In the genomic region with DNA sequence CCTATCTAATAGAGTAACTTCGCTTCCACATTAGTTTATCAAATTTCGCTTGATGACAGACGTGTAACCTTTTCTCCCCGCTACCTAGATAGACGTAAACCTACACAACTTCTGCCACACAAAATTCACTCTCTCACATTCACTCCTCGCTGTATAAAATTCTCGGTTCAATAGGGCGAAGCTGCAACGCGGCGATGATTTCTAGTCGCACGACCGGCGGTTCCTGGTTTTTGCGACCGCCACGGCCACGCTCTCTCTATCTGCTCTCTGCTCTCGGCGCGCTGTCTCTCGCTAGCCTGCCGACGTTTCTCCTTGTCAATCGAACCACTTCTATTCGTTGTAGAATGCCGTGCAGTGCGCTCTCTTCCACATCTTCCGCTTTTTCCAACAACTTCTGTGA, we compare ENCODE assay signal across 1 worm cellular context.
TF ChIP-seq lines count a peak whose summit lies in the region.

No protein-coding gene starts in this region.

TF ChIP-seq in whole organism, L4 larva, 104 proteins besides CTCF, POLR2A, EP300 and RAD21 (continued from another document):
- TF ChIP-seq dpl-1 (GFP tag; optimal IDR thresholded peaks at IDR 0.05; lab: Kevin White, UChicago) (peak; percentile 74), lin-29 (GFP tag; IDR thresholded peaks at IDR 0.05; lab: Robert Waterston, UW) (0 out of 2 replicates have a peak, but pooled peaks have one; percentile 24), zag-1 (tag; optimal IDR thresholded peaks at IDR 0.05; lab: Kevin White, UChicago) (no peak), nhr-11 (tag; optimal IDR thresholded peaks at IDR 0.05; lab: Kevin White, UChicago) (peak; percentile 84), R02D3.7 (tag; optimal IDR thresholded peaks at IDR 0.05; lab: Kevin White, UChicago) (no peak), php-3 (GFP tag; IDR thresholded peaks at IDR 0.05; lab: Robert Waterston, UW) (no peak), saeg-2 (GFP tag; IDR thresholded peaks at IDR 0.05; lab: Robert Waterston, UW) (no peak), duxl-1 (tag; optimal IDR thresholded peaks at IDR 0.05; lab: Kevin White, UChicago; ENCODE audit: poor library complexity) (peak; percentile 23), madf-9 (GFP tag; conservative IDR thresholded peaks at IDR 0.05; lab: Robert Waterston, UW) (0 out of 2 replicates have a peak, but pooled peaks have one; percentile 38), F10B5.3 (tag; optimal IDR thresholded peaks at IDR 0.05; lab: Kevin White, UChicago) (no peak), ceh-28 (tag; optimal IDR thresholded peaks at IDR 0.05; lab: Kevin White, UChicago) (no peak), mdt-29 (GFP tag; IDR thresholded peaks at IDR 0.05; lab: Robert Waterston, UW) (peak; percentile 59; the same call in 1 of the 2 replicates), F49E8.2 (tag; optimal IDR thresholded peaks at IDR 0.05; lab: Kevin White, UChicago; ENCODE audit: borderline replicate concordance) (no peak), snpc-1.2 (GFP tag; IDR thresholded peaks at IDR 0.05; lab: Robert Waterston, UW) (no peak), egl-43 (GFP tag; IDR thresholded peaks at IDR 0.05; lab: Robert Waterston, UW) (peak; percentile 86), lim-7 (GFP tag; IDR thresholded peaks at IDR 0.05; lab: Robert Waterston, UW) (0 out of 2 replicates have a peak, but pooled peaks have one; percentile 40), hlh-30 (tag; optimal IDR thresholded peaks at IDR 0.05; lab: Kevin White, UChicago; ENCODE audit: insufficient read depth) (peak; percentile 67), hif-1 (tag; optimal IDR thresholded peaks at IDR 0.05; lab: Kevin White, UChicago) (peak in 1 of 2 experiments; percentile 70), lin-1 (GFP tag; IDR thresholded peaks at IDR 0.05; lab: Robert Waterston, UW) (peak; percentile 72; the same call in 1 of the 2 replicates), rbr-2 (tag; optimal IDR thresholded peaks at IDR 0.05; lab: Kevin White, UChicago) (peak; percentile 86), nhr-77 (tag; optimal IDR thresholded peaks at IDR 0.05; lab: Kevin White, UChicago) (peak; percentile 87), ZK337.2 (GFP tag; IDR thresholded peaks at IDR 0.05; lab: Robert Waterston, UW) (no peak), attf-4 (tag; optimal IDR thresholded peaks at IDR 0.05; lab: Kevin White, UChicago) (no peak), pqm-1 (tag; optimal IDR thresholded peaks at IDR 0.05; lab: Kevin White, UChicago) (peak; percentile 81), daf-19 (GFP tag; conservative IDR thresholded peaks at IDR 0.05; lab: Robert Waterston, UW) (no peak), spr-3 (GFP tag; optimal IDR thresholded peaks at IDR 0.05; lab: Kevin White, UChicago) (no peak), cey-2 (tag; optimal IDR thresholded peaks at IDR 0.05; lab: Kevin White, UChicago; ENCODE audit: borderline replicate concordance, insufficient read depth) (no peak), nhr-111 (GFP tag; optimal IDR thresholded peaks at IDR 0.05; lab: Kevin White, UChicago) (no peak), snpc-4 (tag; optimal IDR thresholded peaks at IDR 0.05; lab: Kevin White, UChicago) (no peak), ZK546.5 (tag; optimal IDR thresholded peaks at IDR 0.05; lab: Kevin White, UChicago) (no peak), gei-8 (GFP tag; optimal IDR thresholded peaks at IDR 0.05; lab: Kevin White, UChicago) (no peak), unc-62 (GFP tag; optimal IDR thresholded peaks at IDR 0.05 in 1 of 2; lab: Kevin White, UChicago) (no peak), unc-62 (tag; optimal IDR thresholded peaks at IDR 0.05; lab: Kevin White, UChicago) (no peak), nhr-10 (tag; optimal IDR thresholded peaks at IDR 0.05; lab: Kevin White, UChicago) (peak; percentile 59), madf-5 (GFP tag; IDR thresholded peaks at IDR 0.05; lab: Robert Waterston, UW) (no peak), aly-2 (tag; optimal IDR thresholded peaks at IDR 0.05; lab: Kevin White, UChicago) (peak; percentile 20), aha-1 (tag; lab: Kevin White, UChicago) (peak; percentile 99), ceh-32 (tag; optimal IDR thresholded peaks at IDR 0.05; lab: Kevin White, UChicago; ENCODE audit: poor library complexity) (no peak), nhr-28 (tag; optimal IDR thresholded peaks at IDR 0.05; lab: Kevin White, UChicago) (peak; percentile 88), Y48G9A.11 (GFP tag; IDR thresholded peaks at IDR 0.05; lab: Robert Waterston, UW) (no peak), nhr-48 (tag; optimal IDR thresholded peaks at IDR 0.05; lab: Kevin White, UChicago) (peak; percentile 46), zfp-3 (GFP tag; conservative IDR thresholded peaks at IDR 0.05; lab: Robert Waterston, UW) (no peak), nhr-25 (tag; optimal IDR thresholded peaks at IDR 0.05; lab: Kevin White, UChicago; ENCODE audit: borderline replicate concordance, insufficient read depth) (peak; percentile 4), mxl-3 (GFP tag; optimal IDR thresholded peaks at IDR 0.05; lab: Kevin White, UChicago) (peak; percentile 96), lsy-2 (tag; optimal IDR thresholded peaks at IDR 0.05; lab: Kevin White, UChicago) (peak; percentile 67 to 81), daf-12 (tag; optimal IDR thresholded peaks at IDR 0.05; lab: Kevin White, UChicago) (no peak), ceh-20 (GFP tag; IDR thresholded peaks at IDR 0.05; lab: Robert Waterston, UW) (peak; percentile 76; the same call in 1 of the 2 replicates), nhr-237 (tag; optimal IDR thresholded peaks at IDR 0.05; lab: Kevin White, UChicago) (no peak), jun-1 (tag; optimal IDR thresholded peaks at IDR 0.05; lab: Kevin White, UChicago) (peak; percentile 40), pha-4 (GFP tag; IDR thresholded peaks at IDR 0.05; lab: Robert Waterston, UW) (peak; percentile 11; the same call in 1 of the 2 replicates), pha-4 (tag; optimal IDR thresholded peaks at IDR 0.05; lab: Kevin White, UChicago) (no peak)
